Worm (Caenorhabditis elegans): ENCODE measurements around the gene B0035.13.

The B0035.13 gene

ce11 chrIV:11288965-11289364, 17.6 kb downstream of the B0035.13 start (continued):
- TF ChIP-seq ztf-18 (tag; optimal IDR thresholded peaks at IDR 0.05) (no peak), lin-35 (GFP tag; optimal IDR thresholded peaks at IDR 0.05) (no peak), dox-1 (GFP tag; IDR thresholded peaks at IDR 0.05) (peak; percentile 62), athp-1 (tag; optimal IDR thresholded peaks at IDR 0.05) (no peak), ccch-3 (GFP tag; optimal IDR thresholded peaks at IDR 0.05) (no peak), rec-8 (tag; optimal IDR thresholded peaks at IDR 0.05) (no peak), ztf-3 (GFP tag; optimal IDR thresholded peaks at IDR 0.05) (no peak), attf-5 (GFP tag; optimal IDR thresholded peaks at IDR 0.05) (no peak), ztf-28 (GFP tag; IDR thresholded peaks at IDR 0.05) (no peak), akir-1 (GFP tag; optimal IDR thresholded peaks at IDR 0.05) (no peak), tlf-1 (GFP tag; optimal IDR thresholded peaks at IDR 0.05) (no peak), cebp-2 (GFP tag; IDR thresholded peaks at IDR 0.05) (no peak), F52B5.7 (tag; optimal IDR thresholded peaks at IDR 0.05) (no peak), F23B12.7 (tag; optimal IDR thresholded peaks at IDR 0.05; ENCODE audit: insufficient read depth) (no peak), nhr-120 (GFP tag; IDR thresholded peaks at IDR 0.05) (no peak), rpc-1 (optimal IDR thresholded peaks at IDR 0.05) (no peak), rpc-1 (tag; optimal IDR thresholded peaks at IDR 0.05) (no peak)

ce11 chrIV:11287511-11287910, 19.0 kb downstream of the B0035.13 start, which contains the start of gene F54D1.6:
Gene F54D1.6, plus strand, starts transcription at chrIV:11287811.
- TF ChIP-seq F22D6.2 (tag; optimal IDR thresholded peaks at IDR 0.05) (no peak), nhr-120 (GFP tag; IDR thresholded peaks at IDR 0.05) (no peak), die-1 (tag; optimal IDR thresholded peaks at IDR 0.05) (no peak), ztf-25 (GFP tag; IDR thresholded peaks at IDR 0.05) (no peak), madf-6 (GFP tag; IDR thresholded peaks at IDR 0.05) (no peak), zim-3 (tag; optimal IDR thresholded peaks at IDR 0.05) (no peak), B0261.1 (tag; optimal IDR thresholded peaks at IDR 0.05) (no peak), rec-8 (tag; optimal IDR thresholded peaks at IDR 0.05) (no peak), let-526 (GFP tag; IDR thresholded peaks at IDR 0.05) (no peak), mcd-1 (GFP tag; IDR thresholded peaks at IDR 0.05) (no peak), ets-4 (GFP tag; optimal IDR thresholded peaks at IDR 0.05) (no peak), lin-35 (GFP tag; optimal IDR thresholded peaks at IDR 0.05) (no peak), lin-26 (GFP tag; IDR thresholded peaks at IDR 0.05) (no peak)

ce11 chrIV:11286112-11286511, 20.4 kb downstream of the B0035.13 start:
- TF ChIP-seq cebp-1 (GFP tag; IDR thresholded peaks at IDR 0.05) (no peak), cebp-1 (tag; optimal IDR thresholded peaks at IDR 0.05) (no peak)

ce11 chrIV:11285239-11285638, 21.3 kb downstream of the B0035.13 start:
- TF ChIP-seq cebp-1 (GFP tag; IDR thresholded peaks at IDR 0.05) (peak; percentile 51; the same call in 1 of the 2 replicates), cebp-1 (tag; optimal IDR thresholded peaks at IDR 0.05) (peak; percentile 69), rpc-1 (optimal IDR thresholded peaks at IDR 0.05) (no peak), rpc-1 (tag; optimal IDR thresholded peaks at IDR 0.05) (no peak), ceh-27 (GFP tag; optimal IDR thresholded peaks at IDR 0.05) (no peak), let-607 (tag; optimal IDR thresholded peaks at IDR 0.05) (no peak), K12H6.12 (tag; optimal IDR thresholded peaks at IDR 0.05) (no peak)

- TF ChIP-seq ztf-28 (GFP tag; IDR thresholded peaks at IDR 0.05): no peak
- no peak for TF ChIP-seq K11D2.4 (GFP tag; IDR thresholded peaks at IDR 0.05)
- peak; percentile 50 for TF ChIP-seq hmg-1.2 (GFP tag; IDR thresholded peaks at IDR 0.05)
- TF ChIP-seq Y53F4B.3 (GFP tag; IDR thresholded peaks at IDR 0.05): no peak
- no peak for TF ChIP-seq K12H6.12 (tag; optimal IDR thresholded peaks at IDR 0.05)
- no peak for TF ChIP-seq attf-5 (GFP tag; optimal IDR thresholded peaks at IDR 0.05)
- no peak for TF ChIP-seq B0261.1 (tag; optimal IDR thresholded peaks at IDR 0.05)
- no peak for TF ChIP-seq efl-1 (GFP tag; optimal IDR thresholded peaks at IDR 0.05)
- peak; percentile 50 for TF ChIP-seq nhr-90 (tag; optimal IDR thresholded peaks at IDR 0.05)
- TF ChIP-seq egl-44 (GFP tag; IDR thresholded peaks at IDR 0.05): 0 out of 2 replicates have a peak, but pooled peaks have one; percentile 20
- TF ChIP-seq F22D6.2 (tag; optimal IDR thresholded peaks at IDR 0.05): no peak
- no peak for TF ChIP-seq egrh-3 (GFP tag; IDR thresholded peaks at IDR 0.05)
- no peak for TF ChIP-seq rec-8 (tag; optimal IDR thresholded peaks at IDR 0.05)
- TF ChIP-seq unc-62 (GFP tag; optimal IDR thresholded peaks at IDR 0.05): peak; percentile 52
- peak; percentile 62 for TF ChIP-seq ztf-22 (GFP tag; optimal IDR thresholded peaks at IDR 0.05)
- TF ChIP-seq D2030.7 (GFP tag; IDR thresholded peaks at IDR 0.05): no peak
- TF ChIP-seq nfyb-1 (GFP tag; IDR thresholded peaks at IDR 0.05): no peak
Measured at ce11 chrIV:11284102-11284531, 22.4 kb downstream of the B0035.13 start.
